Worm (Caenorhabditis elegans): ENCODE measurements around the gene F47B8.3.

The F47B8.3 gene

ce11 chrV:14293667-14294194, 29.1 kb downstream of the F47B8.3 start, which contains the start of gene F14D7.2:
Gene F14D7.2 (minus strand): TSS chrV:14293717.
- no peak for TF ChIP-seq syd-9 (tag; optimal IDR thresholded peaks at IDR 0.05)
- TF ChIP-seq odd-2 (tag; optimal IDR thresholded peaks at IDR 0.05): no peak
- no peak for TF ChIP-seq hlh-30 (tag; optimal IDR thresholded peaks at IDR 0.05; ENCODE audit: insufficient read depth)
- TF ChIP-seq F13H6.1 (tag; optimal IDR thresholded peaks at IDR 0.05): no peak
- no peak for TF ChIP-seq nhr-232 (tag; optimal IDR thresholded peaks at IDR 0.05)
- TF ChIP-seq ets-4 (tag; optimal IDR thresholded peaks at IDR 0.05): no peak
- TF ChIP-seq ahr-1 (tag; optimal IDR thresholded peaks at IDR 0.05): no peak
- TF ChIP-seq ceh-31 (tag; optimal IDR thresholded peaks at IDR 0.05): no peak
- no peak for TF ChIP-seq ceh-18 (tag; optimal IDR thresholded peaks at IDR 0.05)
- TF ChIP-seq ceh-22 (tag; optimal IDR thresholded peaks at IDR 0.05): no peak

- no peak for TF ChIP-seq sdc-2 (tag; optimal IDR thresholded peaks at IDR 0.05)
- TF ChIP-seq hlh-30 (tag; optimal IDR thresholded peaks at IDR 0.05; ENCODE audit: insufficient read depth): no peak
- no peak for TF ChIP-seq sox-4 (tag; optimal IDR thresholded peaks at IDR 0.05)
- TF ChIP-seq hlh-6 (tag; optimal IDR thresholded peaks at IDR 0.05): no peak
- no peak for TF ChIP-seq ahr-1 (tag; optimal IDR thresholded peaks at IDR 0.05)
- TF ChIP-seq fkh-6 (tag; optimal IDR thresholded peaks at IDR 0.05): no peak
- no peak for TF ChIP-seq pros-1 (tag; optimal IDR thresholded peaks at IDR 0.05)
- no peak for TF ChIP-seq F13H6.1 (tag; optimal IDR thresholded peaks at IDR 0.05)
- TF ChIP-seq fkh-10 (GFP tag; optimal IDR thresholded peaks at IDR 0.05): no peak
- no peak for TF ChIP-seq pat-9 (tag; optimal IDR thresholded peaks at IDR 0.05)
- TF ChIP-seq elt-4 (tag; optimal IDR thresholded peaks at IDR 0.05): no peak
- no peak for TF ChIP-seq ama-1 (optimal IDR thresholded peaks at IDR 0.05)
- no peak for TF ChIP-seq hlh-8 (tag; optimal IDR thresholded peaks at IDR 0.05)
- TF ChIP-seq lim-6 (tag; optimal IDR thresholded peaks at IDR 0.05): no peak
- TF ChIP-seq C08G9.2 (tag; optimal IDR thresholded peaks at IDR 0.05): no peak
- no peak for TF ChIP-seq ref-2 (tag; optimal IDR thresholded peaks at IDR 0.05)
These were observed 32.2 kb downstream of the F47B8.3 start, which contains the start of gene F14D7.18 for ce11 chrV:14290636-14291035. Gene F14D7.18 (minus strand): TSS chrV:14290736.

ce11 chrV:14289363-14289762, 33.4 kb downstream of the F47B8.3 start, which contains the start of gene F14D7.1:
Gene F14D7.1 (minus strand): TSS chrV:14289463.
- TF ChIP-seq hlh-6 (tag; optimal IDR thresholded peaks at IDR 0.05) (no peak), ztf-16 (tag; optimal IDR thresholded peaks at IDR 0.05) (no peak), fax-1 (tag; optimal IDR thresholded peaks at IDR 0.05) (no peak), unc-86 (tag; optimal IDR thresholded peaks at IDR 0.05) (no peak), nhr-11 (tag; optimal IDR thresholded peaks at IDR 0.05) (no peak), tbx-7 (tag; optimal IDR thresholded peaks at IDR 0.05) (no peak), ref-2 (tag; optimal IDR thresholded peaks at IDR 0.05) (no peak)

- no peak for TF ChIP-seq dmd-4 (tag; optimal IDR thresholded peaks at IDR 0.05; ENCODE audit: borderline replicate concordance)
- TF ChIP-seq K09A11.1 (tag; optimal IDR thresholded peaks at IDR 0.05; ENCODE audit: insufficient read depth): no peak
- TF ChIP-seq ref-2 (tag; optimal IDR thresholded peaks at IDR 0.05): no peak
- TF ChIP-seq pros-1 (tag; optimal IDR thresholded peaks at IDR 0.05): no peak
- no peak for TF ChIP-seq K02D7.2 (tag; optimal IDR thresholded peaks at IDR 0.05)
- no peak for TF ChIP-seq pat-9 (tag; optimal IDR thresholded peaks at IDR 0.05)
These were observed 37.0 kb downstream of the F47B8.3 start, which contains the start of gene F40G12.11 for ce11 chrV:14285803-14286202. Gene F40G12.11 (plus strand): TSS chrV:14286171.

- TF ChIP-seq ahr-1 (tag; optimal IDR thresholded peaks at IDR 0.05) (no peak), madf-2 (tag; optimal IDR thresholded peaks at IDR 0.05) (no peak), ceh-30 (tag; optimal IDR thresholded peaks at IDR 0.05) (no peak), fkh-10 (GFP tag; optimal IDR thresholded peaks at IDR 0.05) (no peak), zip-5 (tag; optimal IDR thresholded peaks at IDR 0.05) (no peak), nhr-232 (tag; optimal IDR thresholded peaks at IDR 0.05) (no peak)
These were observed 39.6 kb downstream of the F47B8.3 start, which contains the start of gene F40G12.10 for ce11 chrV:14283241-14283640. Gene F40G12.10 (plus strand): TSS chrV:14283541.

Data from whole organism, late embryonic.